Worm (Caenorhabditis elegans): ENCODE measurements around the gene dss-1.

DNA sequence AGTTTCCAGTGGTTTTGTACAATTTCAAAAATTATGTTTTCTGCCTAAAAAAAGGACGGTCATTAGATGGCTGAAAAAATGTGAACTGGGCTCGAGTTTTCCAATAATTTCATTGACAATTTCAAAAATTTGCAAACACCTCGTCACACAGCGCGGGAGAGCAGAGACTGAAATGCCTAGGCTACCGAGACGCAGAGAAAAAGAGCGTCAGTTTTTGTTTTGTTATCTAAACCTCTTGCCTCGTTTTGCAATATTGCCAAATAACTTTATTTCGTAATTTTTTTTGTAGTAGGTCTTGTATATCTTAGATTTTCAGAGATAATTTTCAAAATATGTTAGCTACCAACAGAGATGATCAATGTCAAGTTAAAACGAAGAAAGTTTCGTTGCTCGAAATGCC is 47.1 kb upstream of the dss-1 start, which contains the start of gene fbxa-63:
- TF ChIP-seq mdl-1 (tag; optimal IDR thresholded peaks at IDR 0.05) (no peak), nhr-11 (tag; optimal IDR thresholded peaks at IDR 0.05) (no peak), unc-62 (GFP tag; optimal IDR thresholded peaks at IDR 0.05) (no peak), ama-1 (optimal IDR thresholded peaks at IDR 0.05) (no peak), F13H6.1 (tag; optimal IDR thresholded peaks at IDR 0.05) (no peak), nhr-237 (tag; optimal IDR thresholded peaks at IDR 0.05) (no peak)

All from whole organism, L2 larva.